Fruit fly (Drosophila melanogaster) whole organism, embryonic: ENCODE data around the gene me31B.
A peak's percentile ranks its signal among the peaks of the same experiment; 100 is the strongest.

ENCODE experiments used
- CG11504 ChIP-seq: fragments of 200-800 bp; sonication (Bioruptor generic); optimal IDR thresholded peaks from 3 replicates; lab custom pipeline; 2019; ENCODE audit warnings: missing biosample characterization, mild to moderate bottlenecking, missing genetic modification characterization, moderate library complexity
- CG11695 ChIP-seq: fragments of 200-800 bp; sonication (Bioruptor generic); IDR thresholded peaks from 3 replicates; pipeline ENCODE4 v1.3.6; 2022; ENCODE audit warnings: missing biosample characterization, missing genetic modification characterization
- CG11723 ChIP-seq: fragments of 200-800 bp; sonication (Bioruptor generic); optimal IDR thresholded peaks from 2 replicates; lab custom pipeline; 2017; ENCODE audit warnings: missing biosample characterization, mild to moderate bottlenecking, missing genetic modification characterization
- CG12104 ChIP-seq: fragments of 200-800 bp; sonication (Bioruptor generic); optimal IDR thresholded peaks from 3 replicates; lab custom pipeline; 2016; ENCODE audit warnings: missing biosample characterization, missing genetic modification characterization
- CG12219 ChIP-seq: fragments of 200-800 bp; sonication (Bioruptor generic); optimal IDR thresholded peaks from 3 replicates; lab custom pipeline; 2018; ENCODE audit warnings: missing biosample characterization, mild to moderate bottlenecking, missing genetic modification characterization
- CG12299 ChIP-seq: fragments of 200-800 bp; sonication (Bioruptor generic); optimal IDR thresholded peaks from 2 replicates; lab custom pipeline; 2018; ENCODE audit warnings: missing biosample characterization, mild to moderate bottlenecking, missing genetic modification characterization
- CG12659 ChIP-seq: fragments of 200-800 bp; sonication (Bioruptor generic); optimal IDR thresholded peaks from 3 replicates; lab custom pipeline; 2017; ENCODE audit warnings: mild to moderate bottlenecking, missing biosample characterization, missing genetic modification reagents, missing genetic modification characterization
- CG17328 ChIP-seq: fragments of 200-800 bp; sonication (Bioruptor generic); IDR thresholded peaks from 2 replicates; pipeline ENCODE4 v1.3.6; 2022; ENCODE audit warnings: missing biosample characterization, missing genetic modification characterization
- CG17802 ChIP-seq: fragments of 200-800 bp; sonication (Bioruptor generic); optimal IDR thresholded peaks from 2 replicates; lab custom pipeline; 2018; ENCODE audit warnings: missing biosample characterization, mild to moderate bottlenecking, missing genetic modification characterization, moderate library complexity
- CG17912 ChIP-seq: fragments of 200-800 bp; sonication (Bioruptor generic); optimal IDR thresholded peaks from 2 replicates; lab custom pipeline; 2018; ENCODE audit warnings: missing biosample characterization, mild to moderate bottlenecking, missing genetic modification characterization
- CG18011 ChIP-seq: fragments of 200-800 bp; sonication (Bioruptor generic); optimal IDR thresholded peaks from 2 replicates; lab custom pipeline; 2017; ENCODE audit warnings: missing biosample characterization, missing genetic modification characterization, mild to moderate bottlenecking, moderate library complexity, missing genotype
- CG33557 ChIP-seq: fragments of 200-800 bp; sonication (Bioruptor generic); optimal IDR thresholded peaks from 2 replicates; lab custom pipeline; 2019; ENCODE audit warnings: missing biosample characterization, mild to moderate bottlenecking, missing genetic modification characterization, moderate library complexity
- CG34376 ChIP-seq: fragments of 200-800 bp; sonication (Bioruptor generic); optimal IDR thresholded peaks from 2 replicates; lab custom pipeline; 2018; ENCODE audit warnings: missing biosample characterization, mild to moderate bottlenecking, missing genetic modification characterization
- CG42726 ChIP-seq: fragments of 200-800 bp; sonication (Bioruptor generic); IDR thresholded peaks from 2 replicates; pipeline ENCODE4 v1.3.6; 2022; ENCODE audit warnings: missing biosample characterization, missing genetic modification characterization; ENCODE audit not compliant: partially characterized antibody
- CG4360 ChIP-seq: fragments of 200-800 bp; sonication (Bioruptor generic); IDR thresholded peaks from 2 replicates; pipeline ENCODE4 v1.3.6; 2022; ENCODE audit warnings: missing biosample characterization, missing genetic modification characterization
- CG6765 ChIP-seq: fragments of 200-800 bp; sonication (Bioruptor generic); optimal IDR thresholded peaks from 3 replicates; lab custom pipeline; 2017; ENCODE audit warnings: missing biosample characterization, mild to moderate bottlenecking, missing genetic modification characterization
- CG7556 ChIP-seq: fragments of 200-800 bp; sonication (Bioruptor generic); optimal IDR thresholded peaks from 2 replicates; lab custom pipeline; 2017; ENCODE audit warnings: missing biosample characterization, mild to moderate bottlenecking, missing genetic modification characterization
- CG7987 ChIP-seq: fragments of 200-800 bp; sonication (Bioruptor generic); optimal IDR thresholded peaks from 2 replicates; lab custom pipeline; 2018; ENCODE audit warnings: missing biosample characterization, mild to moderate bottlenecking, missing genetic modification characterization, moderate library complexity
- CG8290 ChIP-seq, 3 experiments: fragments of 200-800 bp; sonication (Bioruptor generic); optimal IDR thresholded peaks; 2 replicates each; lab custom pipeline; 2016 to 2019; ENCODE audit warnings: missing biosample characterization in 3 of 3, missing genetic modification characterization in 3 of 3, mild to moderate bottlenecking in 2 of 3, moderate library complexity in 1 of 3
- E2f2 ChIP-seq: fragments of 200-800 bp; sonication (Bioruptor generic); IDR thresholded peaks from 2 replicates; pipeline ENCODE4 v1.3.6; 2022; ENCODE audit warnings: missing biosample characterization, missing genetic modification characterization
- Fer1 ChIP-seq: fragments of 200-800 bp; sonication (Bioruptor generic); optimal IDR thresholded peaks from 2 replicates; lab custom pipeline; 2017; ENCODE audit warnings: missing biosample characterization, mild to moderate bottlenecking, missing genetic modification characterization
- HLH4C ChIP-seq: fragments of 200-800 bp; sonication (Bioruptor generic); IDR thresholded peaks from 3 replicates; pipeline ENCODE4 v1.3.6; 2022; ENCODE audit warnings: missing biosample characterization, missing genetic modification characterization; ENCODE audit not compliant: partially characterized antibody
- HmgZ ChIP-seq: fragments of 200-800 bp; sonication (Bioruptor generic); optimal IDR thresholded peaks from 2 replicates; lab custom pipeline; 2018; ENCODE audit warnings: missing biosample characterization, mild to moderate bottlenecking, missing genetic modification characterization
- Kr ChIP-seq: fragments of 200-800 bp; sonication (Bioruptor generic); optimal IDR thresholded peaks from 2 replicates; lab custom pipeline; 2017; ENCODE audit warnings: missing biosample characterization, mild to moderate bottlenecking, missing genetic modification characterization
- Med ChIP-seq: fragments of 200-800 bp; sonication (Bioruptor generic); peaks from one replicate; lab custom pipeline; 2016; ENCODE audit warnings: missing biosample characterization, missing genetic modification characterization, mild to moderate bottlenecking, inconsistent platforms, moderate library complexity
- Meics ChIP-seq: fragments of 200-800 bp; sonication (Bioruptor generic); optimal IDR thresholded peaks from 2 replicates; lab custom pipeline; 2017; ENCODE audit warnings: missing biosample characterization, mild to moderate bottlenecking, missing genetic modification characterization
- NC2α ChIP-seq: fragments of 200-800 bp; sonication (Bioruptor generic); optimal IDR thresholded peaks from 2 replicates; lab custom pipeline; 2016; ENCODE audit warnings: missing biosample characterization, missing genetic modification characterization
- Pdp1 ChIP-seq, 2 experiments: fragments of 200-800 bp; sonication (Bioruptor generic); optimal IDR thresholded peaks; 3 replicates each; lab custom pipeline; 2016; ENCODE audit warnings: missing biosample characterization in 2 of 2, missing genetic modification characterization in 2 of 2, mild to moderate bottlenecking in 1 of 2, moderate library complexity in 1 of 2
- Rx ChIP-seq: fragments of 200-800 bp; sonication (Bioruptor generic); IDR thresholded peaks from 2 replicates; pipeline ENCODE4 v1.3.6; 2022; ENCODE audit warnings: missing biosample characterization, missing genetic modification characterization
- ac ChIP-seq: fragments of 200-800 bp; sonication (Bioruptor generic); optimal IDR thresholded peaks from 3 replicates; lab custom pipeline; 2017; ENCODE audit warnings: missing biosample characterization, mild to moderate bottlenecking, missing genetic modification characterization
- cad ChIP-seq: fragments of >200 bp; optimal IDR thresholded peaks from 2 replicates; lab custom pipeline; 2017; ENCODE audit warnings: missing biosample characterization, missing genetic modification characterization
- cg ChIP-seq: fragments of 200-800 bp; sonication (Bioruptor generic); optimal IDR thresholded peaks from 3 replicates; lab custom pipeline; 2019; ENCODE audit warnings: missing biosample characterization, mild to moderate bottlenecking, missing genetic modification characterization, moderate library complexity
- crc ChIP-seq: fragments of 200-800 bp; sonication (Bioruptor generic); optimal IDR thresholded peaks from 2 replicates; lab custom pipeline; 2016; ENCODE audit warnings: missing biosample characterization, missing genetic modification characterization
- eve ChIP-seq, 2 experiments: fragments of >200 bp; optimal IDR thresholded peaks; 2 replicates each; lab custom pipeline; 2017; ENCODE audit warnings: missing biosample characterization in 2 of 2, missing genetic modification characterization in 2 of 2
- exex ChIP-seq: fragments of 200-800 bp; sonication (Bioruptor generic); optimal IDR thresholded peaks from 4 replicates; lab custom pipeline; 2018; ENCODE audit warnings: missing biosample characterization, mild to moderate bottlenecking, missing genetic modification characterization, moderate library complexity
- fd64A ChIP-seq: fragments of 200-800 bp; sonication (Bioruptor generic); optimal IDR thresholded peaks from 3 replicates; lab custom pipeline; 2018; ENCODE audit warnings: missing biosample characterization, mild to moderate bottlenecking, missing genetic modification characterization
- fd96Cb ChIP-seq: fragments of 200-800 bp; sonication (Bioruptor generic); optimal IDR thresholded peaks from 2 replicates; lab custom pipeline; 2018; ENCODE audit warnings: missing biosample characterization, mild to moderate bottlenecking, missing genetic modification characterization, moderate library complexity
- gcm ChIP-seq: fragments of 200-800 bp; sonication (Bioruptor generic); optimal IDR thresholded peaks from 2 replicates; lab custom pipeline; 2019; ENCODE audit warnings: missing biosample characterization, mild to moderate bottlenecking, missing genetic modification characterization, moderate library complexity
- p53 ChIP-seq: fragments of 200-800 bp; sonication (Bioruptor generic); optimal IDR thresholded peaks from 2 replicates; lab custom pipeline; 2016; ENCODE audit warnings: missing biosample characterization, missing genetic modification characterization
- row ChIP-seq: fragments of 200-800 bp; sonication (Bioruptor generic); IDR thresholded peaks from 3 replicates; pipeline ENCODE4 v1.3.6; 2022; ENCODE audit warnings: missing biosample characterization, missing genetic modification characterization
- salm ChIP-seq: fragments of 200-800 bp; sonication (Bioruptor generic); optimal IDR thresholded peaks from 2 replicates; lab custom pipeline; 2018; ENCODE audit warnings: missing biosample characterization, mild to moderate bottlenecking, missing genetic modification characterization
- sd ChIP-seq: fragments of 200-800 bp; sonication (Bioruptor generic); optimal IDR thresholded peaks from 3 replicates; lab custom pipeline; 2018; ENCODE audit warnings: missing biosample characterization, mild to moderate bottlenecking, missing genetic modification characterization, moderate library complexity
- sens ChIP-seq: fragments of 200-800 bp; sonication (Bioruptor generic); peaks from one replicate; lab custom pipeline; 2016; ENCODE audit warnings: missing biosample characterization, missing genetic modification characterization
- sug ChIP-seq: fragments of 200-800 bp; optimal IDR thresholded peaks from 2 replicates; lab custom pipeline; 2019; ENCODE audit warnings: missing biosample characterization, mild to moderate bottlenecking, missing genetic modification characterization, moderate library complexity
- tll ChIP-seq, 2 experiments: fragments of 200-800 bp in 1 of 2; fragments of >200 bp in 1 of 2; sonication (Bioruptor generic) in 1 of 2; optimal IDR thresholded peaks; 2 replicates each; lab custom pipeline; 2017 to 2019; ENCODE audit warnings: missing biosample characterization in 2 of 2, missing genetic modification characterization in 2 of 2, mild to moderate bottlenecking in 1 of 2, moderate library complexity in 1 of 2
- wek ChIP-seq: fragments of 200-800 bp; sonication (Bioruptor generic); optimal IDR thresholded peaks from 3 replicates; lab custom pipeline; 2018; ENCODE audit warnings: missing biosample characterization, mild to moderate bottlenecking, missing genetic modification characterization, moderate library complexity
- zen ChIP-seq: fragments of 200-800 bp; sonication (Bioruptor generic); optimal IDR thresholded peaks from 3 replicates; lab custom pipeline; 2018; ENCODE audit warnings: missing biosample characterization, mild to moderate bottlenecking, missing genetic modification characterization, moderate library complexity

The me31B gene

dm6 chr2L:10237725-10238446, 1.3 kb upstream of the me31B start, which contains the start of gene mthl15:
mthl15 (minus strand) TSS chr2L:10238317.
- TF ChIP-seq sug (tag; lab: Kevin White, UChicago), result peak; percentile 94
- TF ChIP-seq NC2α, result peak; percentile 22
- peak; percentile 52 for TF ChIP-seq sd (tag; lab: Kevin White, UChicago)
- TF ChIP-seq fd96Cb, result no peak
- peak; percentile 28; the same call in 1 of the 3 replicates for TF ChIP-seq CG11695 (GFP tag; lab: Robert Waterston, UW)
- peak; percentile 19 for TF ChIP-seq CG11723
- TF ChIP-seq CG34376 (GFP tag; lab: Kevin White, UChicago), result peak; percentile 69
- peak; percentile 20 for TF ChIP-seq CG17802 (tag; lab: Kevin White, UChicago)
- TF ChIP-seq tll (GFP tag; optimal IDR thresholded peaks at IDR 0.05; lab: Kevin White, UChicago), result peak in 1 of 2 experiments; percentile 26
- peak in 1 of 2 experiments; percentile 62 for TF ChIP-seq eve (GFP tag; optimal IDR thresholded peaks at IDR 0.05; lab: Kevin White, UChicago)
- peak; percentile 68 for TF ChIP-seq cg (GFP tag; lab: Kevin White, UChicago)
- peak; percentile 31 for TF ChIP-seq CG12219 (GFP tag; lab: Kevin White, UChicago)
- TF ChIP-seq Meics, result peak; percentile 87
- no peak for TF ChIP-seq cad (GFP tag; lab: Kevin White, UChicago)
- TF ChIP-seq CG8290 (GFP tag; optimal IDR thresholded peaks at IDR 0.05; lab: Kevin White, UChicago), result no peak
- peak in 1 of 2 experiments; percentile 44 for TF ChIP-seq CG8290 (tag; optimal IDR thresholded peaks at IDR 0.05; lab: Kevin White, UChicago)
- TF ChIP-seq CG18011 (GFP tag; lab: Kevin White, UChicago), result no peak
- 0 out of 2 replicates have a peak, but pooled peaks have one; percentile 29 for TF ChIP-seq CG17328
- peak; percentile 64 for TF ChIP-seq sens (GFP tag; lab: Kevin White, UChicago)
- TF ChIP-seq CG33557 (GFP tag; lab: Kevin White, UChicago), result peak; percentile 36
- peak; percentile 0 for TF ChIP-seq Kr (GFP tag; lab: Kevin White, UChicago)
- TF ChIP-seq p53 (GFP tag; lab: Kevin White, UChicago), result no peak
- TF ChIP-seq crc (GFP tag; lab: Kevin White, UChicago), result peak; percentile 6
- no peak for TF ChIP-seq CG42726 (GFP tag; lab: Robert Waterston, UW)
- TF ChIP-seq E2f2 (GFP tag; lab: Robert Waterston, UW), result peak; percentile 21; the same call in 1 of the 2 replicates
- TF ChIP-seq salm (tag; lab: Kevin White, UChicago), result peak; percentile 29
- TF ChIP-seq ac (GFP tag; lab: Kevin White, UChicago), result peak; percentile 30
- TF ChIP-seq CG7556, result no peak
- no peak for TF ChIP-seq CG12104 (GFP tag; lab: Kevin White, UChicago)
- TF ChIP-seq Rx (GFP tag; lab: Robert Waterston, UW), result no peak
- peak; percentile 54 for TF ChIP-seq HmgZ (tag; lab: Kevin White, UChicago)
- TF ChIP-seq CG11504 (tag; lab: Kevin White, UChicago), result no peak
- 0 out of 3 replicates have a peak, but pooled peaks have one; percentile 39 for TF ChIP-seq HLH4C
- TF ChIP-seq CG12299 (tag; lab: Kevin White, UChicago), result peak; percentile 5
- TF ChIP-seq CG7987 (GFP tag; lab: Kevin White, UChicago), result peak; percentile 33
- TF ChIP-seq Pdp1 (GFP tag; optimal IDR thresholded peaks at IDR 0.05; lab: Kevin White, UChicago), result peak in 1 of 2 experiments; percentile 75
- TF ChIP-seq CG12659, result peak; percentile 38
- TF ChIP-seq exex (tag; lab: Kevin White, UChicago), result peak; percentile 95
- TF ChIP-seq gcm (GFP tag; lab: Kevin White, UChicago), result peak; percentile 21
- TF ChIP-seq fd64A, result peak; percentile 51
- TF ChIP-seq wek (GFP tag; lab: Kevin White, UChicago), result peak; percentile 48
- peak; percentile 19 for TF ChIP-seq Fer1 (GFP tag; lab: Kevin White, UChicago)
- peak; percentile 73 for TF ChIP-seq Med
- TF ChIP-seq row, result 0 out of 3 replicates have a peak, but pooled peaks have one; percentile 11
- peak; percentile 34 for TF ChIP-seq CG6765
- TF ChIP-seq zen, result peak; percentile 32
- no peak for TF ChIP-seq CG4360
- peak; percentile 22 for TF ChIP-seq CG17912
